Worm (Caenorhabditis elegans) whole organism, L2 larva: Measurements from ENCODE around the gene W06D11.3.
"Not testable (repeated sequence)": the region's sequence is repeated elsewhere in the genome, so short reads cannot be mapped to it uniquely, and the experiment has no call there.

Experiments used
- fos-1 ChIP-seq: fragments of 150-350 bp; optimal IDR thresholded peaks from 2 replicates; lab custom pipeline; 2014; ENCODE audit warnings: missing biosample characterization, missing genetic modification characterization
- unc-39 ChIP-seq: fragments of 150-350 bp; optimal IDR thresholded peaks from 2 replicates; lab custom pipeline; 2014; ENCODE audit warnings: missing biosample characterization, missing genetic modification characterization
- unc-62 ChIP-seq: fragments of 150-350 bp; optimal IDR thresholded peaks from 2 replicates; lab custom pipeline; 2014; ENCODE audit warnings: missing biosample characterization, missing genetic modification reagents, missing genetic modification characterization
- ztf-11 ChIP-seq: sonication (generic microtip); optimal IDR thresholded peaks from 2 replicates; lab custom pipeline; 2017; ENCODE audit warnings: missing biosample characterization, missing genetic modification characterization

- not testable (repeated sequence) for TF ChIP-seq unc-62 (GFP tag; lab: Kevin White, UChicago); unc-39 (tag; lab: Kevin White, UChicago); ztf-11 (tag; lab: Kevin White, UChicago); fos-1 (tag; lab: Kevin White, UChicago)
Observed at ce11 chrX:12302755-12303154, 4.3 kb downstream of the W06D11.3 start, which contains the start of gene dot-1.3.
